Worm (Caenorhabditis elegans) whole organism, L1 larva: Measurements from ENCODE around the gene Y45G5AM.7.
A peak's percentile ranks its signal among the peaks of the same experiment; 100 is the strongest.

Experiments used
- C04F5.9 ChIP-seq: sonication (generic microtip); optimal IDR thresholded peaks from 2 replicates; lab custom pipeline; 2016; ENCODE audit warnings: missing genetic modification characterization, missing compliant biosample characterization
- C34B4.2 ChIP-seq: sonication (generic microtip); optimal IDR thresholded peaks from 2 replicates; lab custom pipeline; 2017; ENCODE audit warnings: mild to moderate bottlenecking, missing genetic modification characterization, missing compliant biosample characterization
- F16B12.6 ChIP-seq: fragments of 150-350 bp; optimal IDR thresholded peaks from 2 replicates; lab custom pipeline; 2014; ENCODE audit warnings: missing biosample characterization, missing genetic modification characterization
- Y116A8C.19 ChIP-seq: sonication (generic microtip); optimal IDR thresholded peaks from 2 replicates; lab custom pipeline; 2016; ENCODE audit warnings: missing compliant biosample characterization, missing genetic modification characterization, borderline replicate concordance
- aha-1 ChIP-seq: fragments of 150-350 bp; optimal IDR thresholded peaks from 2 replicates; lab custom pipeline; 2014; ENCODE audit warnings: missing biosample characterization, missing genetic modification characterization
- aly-2 ChIP-seq: fragments of 150-350 bp; optimal IDR thresholded peaks from 2 replicates; lab custom pipeline; 2014; ENCODE audit warnings: missing biosample characterization, missing genetic modification characterization
- ceh-63 ChIP-seq: fragments of 200-800 bp; sonication (Bioruptor generic); optimal IDR thresholded peaks from 2 replicates; lab custom pipeline; 2018; ENCODE audit warnings: mild to moderate bottlenecking, missing genetic modification characterization, missing compliant biosample characterization
- ceh-8 ChIP-seq: fragments of 200-800 bp; sonication (Bioruptor generic); optimal IDR thresholded peaks from 2 replicates; lab custom pipeline; 2018; ENCODE audit warnings: mild to moderate bottlenecking, missing genetic modification characterization, moderate library complexity, missing compliant biosample characterization
- ceh-82 ChIP-seq, 3 experiments: fragments of 150-350 bp in 1 of 3; sonication (generic microtip) in 2 of 3; optimal IDR thresholded peaks; 2 replicates each; lab custom pipeline; 2014 to 2017; ENCODE audit warnings: missing biosample characterization in 3 of 3, missing genetic modification characterization in 3 of 3
- ceh-88 ChIP-seq: fragments of 200-800 bp; sonication (Bioruptor generic); IDR thresholded peaks from 2 replicates; pipeline ENCODE4 v1.3.6; 2022; ENCODE audit warnings: missing genetic modification characterization, missing compliant biosample characterization
- ceh-90 ChIP-seq: sonication (generic microtip); optimal IDR thresholded peaks from 2 replicates; lab custom pipeline; 2016; ENCODE audit warnings: missing genetic modification characterization, missing compliant biosample characterization
- ces-1 ChIP-seq: fragments of 150-350 bp; optimal IDR thresholded peaks from 2 replicates; lab custom pipeline; 2014; ENCODE audit warnings: missing biosample characterization, missing genetic modification reagents, missing genetic modification characterization
- egl-13 ChIP-seq: sonication (generic microtip); optimal IDR thresholded peaks from 2 replicates; lab custom pipeline; 2016; ENCODE audit warnings: missing genotype, missing genetic modification reagents, missing genetic modification characterization, missing compliant biosample characterization
- elt-2 ChIP-seq: sonication (generic microtip); optimal IDR thresholded peaks from 2 replicates; lab custom pipeline; 2016; ENCODE audit warnings: missing genetic modification characterization, mild to moderate bottlenecking, inconsistent platforms, missing compliant biosample characterization, missing genetic modification reagents
- elt-3 ChIP-seq, 6 experiments: fragments of 150-350 bp in 1 of 6; sonication (generic microtip); optimal IDR thresholded peaks; 2 replicates each; lab custom pipeline; 2017 to 2018; ENCODE audit warnings: missing biosample characterization in 6 of 6, missing genetic modification characterization in 6 of 6, inconsistent platforms in 1 of 6
- ets-5 ChIP-seq: fragments of 200-800 bp; sonication (Bioruptor generic); IDR thresholded peaks from 2 replicates; pipeline ENCODE4 v1.3.6; 2022; ENCODE audit warnings: missing genetic modification characterization, missing compliant biosample characterization
- fkh-4 ChIP-seq: sonication (generic microtip); optimal IDR thresholded peaks from 2 replicates; lab custom pipeline; 2016; ENCODE audit warnings: missing compliant biosample characterization, missing genetic modification characterization, borderline replicate concordance
- fkh-8 ChIP-seq: sonication (generic microtip); optimal IDR thresholded peaks from 2 replicates; lab custom pipeline; 2016; ENCODE audit warnings: mild to moderate bottlenecking, missing genetic modification characterization, missing compliant biosample characterization
- hlh-4 ChIP-seq: sonication (generic microtip); optimal IDR thresholded peaks from 2 replicates; lab custom pipeline; 2016; ENCODE audit warnings: mild to moderate bottlenecking, missing genetic modification characterization, missing compliant biosample characterization
- hpl-2 ChIP-seq: fragments of 150-350 bp; optimal IDR thresholded peaks from 2 replicates; lab custom pipeline; 2014; ENCODE audit warnings: missing biosample characterization, missing genetic modification reagents, missing genetic modification characterization
- irx-1 ChIP-seq: sonication (generic microtip); optimal IDR thresholded peaks from 2 replicates; lab custom pipeline; 2016; ENCODE audit warnings: missing genetic modification characterization, missing compliant biosample characterization
- isw-1 ChIP-seq: fragments of 200-800 bp; sonication (Bioruptor generic); IDR thresholded peaks from 2 replicates; pipeline ENCODE4 v1.3.6; 2022; ENCODE audit warnings: missing genetic modification characterization, missing compliant biosample characterization
- lin-14 ChIP-seq: fragments of 200-800 bp; sonication (Bioruptor generic); optimal IDR thresholded peaks from 2 replicates; lab custom pipeline; 2018; ENCODE audit warnings: mild to moderate bottlenecking, missing genetic modification characterization, moderate library complexity, missing compliant biosample characterization
- lin-15B ChIP-seq: fragments of 150-350 bp; sonication (generic microtip); optimal IDR thresholded peaks from 3 replicates; lab custom pipeline; 2014; ENCODE audit warnings: missing biosample characterization, missing genetic modification characterization
- mdl-1 ChIP-seq, 2 experiments: fragments of 150-350 bp; optimal IDR thresholded peaks; 2 replicates each; lab custom pipeline; 2014 to 2017; ENCODE audit warnings: missing biosample characterization in 2 of 2, missing genetic modification characterization in 2 of 2, inconsistent platforms in 1 of 2
- mep-1 ChIP-seq: fragments of 150-350 bp; optimal IDR thresholded peaks from 2 replicates; lab custom pipeline; 2014; ENCODE audit warnings: missing biosample characterization, missing genetic modification characterization
- nhr-76 ChIP-seq: sonication (generic microtip); optimal IDR thresholded peaks from 2 replicates; lab custom pipeline; 2017; ENCODE audit warnings: missing biosample characterization, missing genetic modification characterization
- nhr-77 ChIP-seq: fragments of 150-350 bp; optimal IDR thresholded peaks from 2 replicates; lab custom pipeline; 2014; ENCODE audit warnings: missing biosample characterization, missing genetic modification characterization
- nhr-90 ChIP-seq: sonication (generic microtip); optimal IDR thresholded peaks from 2 replicates; lab custom pipeline; 2016; ENCODE audit warnings: mild to moderate bottlenecking, missing genetic modification characterization, missing compliant biosample characterization; ENCODE audit not compliant: poor library complexity
- snpc-4 ChIP-seq: fragments of 150-350 bp; optimal IDR thresholded peaks from 2 replicates; lab custom pipeline; 2014; ENCODE audit warnings: missing biosample characterization, missing genetic modification characterization
- sox-4 ChIP-seq: sonication (generic microtip); optimal IDR thresholded peaks from 2 replicates; lab custom pipeline; 2016; ENCODE audit warnings: missing genetic modification characterization, missing compliant biosample characterization
- unc-62 ChIP-seq: fragments of 150-350 bp; optimal IDR thresholded peaks from 2 replicates; lab custom pipeline; 2014; ENCODE audit warnings: missing biosample characterization, missing genetic modification reagents, missing genetic modification characterization
- unc-98 ChIP-seq: fragments of 200-800 bp; sonication (Bioruptor generic); IDR thresholded peaks from 2 replicates; pipeline ENCODE4 v1.3.6; 2022; ENCODE audit warnings: missing genetic modification characterization, missing compliant biosample characterization
- zag-1 ChIP-seq: fragments of 150-350 bp; optimal IDR thresholded peaks from 2 replicates; lab custom pipeline; 2014; ENCODE audit warnings: missing biosample characterization, missing genetic modification characterization
- ztf-4 ChIP-seq: fragments of 150-350 bp; optimal IDR thresholded peaks from 2 replicates; lab custom pipeline; 2014; ENCODE audit warnings: missing biosample characterization, missing genetic modification characterization

Y45G5AM.7 gene

ce11 chrV:4131471-4131939, 38.5 kb downstream of the Y45G5AM.7 start, which contains the start of gene nhr-57 (continued):
- peak; percentile 91 for TF ChIP-seq lin-14
- no peak for TF ChIP-seq hlh-4 (tag; lab: Kevin White, UChicago)
- no peak for TF ChIP-seq unc-98 (GFP tag; lab: Robert Waterston, UW)
- no peak for TF ChIP-seq fkh-4 (tag; lab: Kevin White, UChicago)
- peak; percentile 57 for TF ChIP-seq irx-1 (tag; lab: Kevin White, UChicago)
- TF ChIP-seq zag-1 (tag; lab: Kevin White, UChicago) = no peak
- TF ChIP-seq isw-1 (GFP tag; lab: Robert Waterston, UW) = no peak
- peak; percentile 21 for TF ChIP-seq C04F5.9 (tag; lab: Kevin White, UChicago)
- TF ChIP-seq egl-13 (tag; lab: Kevin White, UChicago) = no peak
- no peak for TF ChIP-seq ets-5
- TF ChIP-seq snpc-4 (tag; lab: Kevin White, UChicago) = no peak
- TF ChIP-seq ceh-63 (GFP tag; lab: Kevin White, UChicago) = no peak
- TF ChIP-seq hpl-2 = no peak
- TF ChIP-seq ceh-8 (GFP tag; lab: Kevin White, UChicago) = no peak

DNA sequence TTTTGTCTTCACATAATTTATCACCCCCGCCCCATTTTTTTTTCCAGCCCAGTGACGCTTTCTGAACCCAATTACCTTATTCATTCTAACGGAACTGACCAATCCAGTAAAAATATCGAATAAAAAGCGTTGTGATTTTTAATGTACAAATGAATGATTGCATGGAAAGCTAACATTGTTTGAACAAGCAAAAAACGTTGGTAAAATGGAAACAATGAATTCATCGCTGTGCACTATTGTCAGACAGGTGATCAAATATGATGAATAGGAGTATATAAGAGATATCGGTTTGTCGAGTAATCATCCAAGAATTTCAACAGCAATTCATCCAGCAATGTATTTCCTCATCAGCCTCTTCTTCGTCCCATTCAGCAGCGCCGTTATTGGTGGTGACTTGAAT, 40.4 kb downstream of the Y45G5AM.7 start, which contains the start of gene phat-4:
Gene phat-4, plus strand, starts transcription at position 301 of the 400 bp plus-strand sequence.
- TF ChIP-seq fkh-8 (tag; lab: Kevin White, UChicago) (no peak), elt-2 (tag; lab: Kevin White, UChicago) (no peak), Y116A8C.19 (tag; lab: Kevin White, UChicago) (no peak), mep-1 (tag; lab: Kevin White, UChicago) (no peak)

DNA sequence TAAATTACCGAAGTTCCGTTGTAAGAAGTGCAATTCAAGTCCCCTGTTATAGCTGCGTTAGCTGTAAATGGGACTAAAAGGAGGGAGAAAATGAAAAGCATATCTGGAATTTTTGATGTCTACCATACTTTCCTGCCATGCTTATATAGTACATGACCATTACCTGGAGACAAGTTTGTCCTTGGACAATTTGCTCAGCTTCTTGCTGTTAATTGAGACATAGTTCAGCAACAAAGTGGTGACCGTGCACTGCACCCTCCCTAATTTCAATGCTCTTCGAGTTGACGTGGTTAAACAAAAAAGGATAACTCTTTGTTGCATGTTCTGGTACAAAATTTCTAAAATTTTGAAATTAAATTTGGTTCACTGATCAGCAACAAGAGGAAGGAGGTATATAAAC, 42.6 kb downstream of the Y45G5AM.7 start, which contains the start of gene T05B4.13:
Gene T05B4.13, minus strand, starts transcription at position 101 of the 400 bp plus-strand sequence.
- TF ChIP-seq unc-98 (GFP tag; lab: Robert Waterston, UW) (no peak), aha-1 (tag; lab: Kevin White, UChicago) (no peak)

- TF ChIP-seq ceh-82 (tag; optimal IDR thresholded peaks at IDR 0.05; lab: Kevin White, UChicago) (no peak), sox-4 (no peak), ztf-4 (tag; lab: Kevin White, UChicago) (no peak), ceh-90 (tag; lab: Kevin White, UChicago) (no peak), F16B12.6 (tag; lab: Kevin White, UChicago) (no peak), mdl-1 (tag; optimal IDR thresholded peaks at IDR 0.05; lab: Kevin White, UChicago) (no peak), nhr-77 (tag; lab: Kevin White, UChicago) (no peak), ceh-88 (GFP tag; lab: Robert Waterston, UW) (no peak), lin-14 (no peak), elt-2 (tag; lab: Kevin White, UChicago) (no peak), aly-2 (no peak), ces-1 (GFP tag; lab: Kevin White, UChicago) (no peak), nhr-76 (no peak)
These were observed 44.4 kb downstream of the Y45G5AM.7 start, which contains the start of gene T05B4.12 for ce11 chrV:4125552-4126084. TSS of gene T05B4.12 (minus strand) at chrV:4126034.

DNA sequence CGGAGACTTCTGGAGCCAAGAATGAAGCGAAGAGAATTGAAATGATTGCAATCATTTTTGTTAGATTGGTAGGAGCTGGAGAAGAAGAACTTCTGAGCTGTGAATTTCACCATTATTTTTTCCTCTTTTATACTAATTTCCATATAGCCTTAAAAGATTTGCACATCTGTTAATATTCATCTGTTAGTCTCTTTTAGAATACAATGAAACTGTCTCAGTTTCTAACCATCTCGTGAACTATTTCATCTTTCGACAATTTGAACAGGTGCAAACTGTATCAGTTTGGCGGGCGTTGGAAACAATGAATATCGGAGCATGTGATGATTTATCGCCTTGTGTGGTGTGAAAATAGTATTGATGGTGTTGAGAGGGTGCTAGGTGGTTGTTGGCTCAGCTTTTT, 47.6 kb downstream of the Y45G5AM.7 start, which contains the start of gene phat-5:
Gene phat-5, minus strand, starts transcription at position 101 of the 400 bp plus-strand sequence.
- TF ChIP-seq nhr-90 (no peak), unc-62 (GFP tag; lab: Kevin White, UChicago) (no peak), lin-15B (tag; lab: Kevin White, UChicago) (no peak), ceh-90 (tag; lab: Kevin White, UChicago) (no peak), ceh-82 (tag; optimal IDR thresholded peaks at IDR 0.05; lab: Kevin White, UChicago) (no peak), C34B4.2 (tag; lab: Kevin White, UChicago) (no peak), elt-3 (tag; optimal IDR thresholded peaks at IDR 0.05; lab: Kevin White, UChicago) (no peak), snpc-4 (tag; lab: Kevin White, UChicago) (no peak)
- TF ChIP-seq, all 84 proteins: peak for 0
